Worm (Caenorhabditis elegans) whole organism, L3 larva: Measurements from ENCODE around the gene hlh-15.

Source experiments
- R02D3.7 ChIP-seq: fragments of 150-350 bp; optimal IDR thresholded peaks from 2 replicates; lab custom pipeline; 2014; ENCODE audit warnings: missing biosample characterization, missing genetic modification characterization
- ZK546.5 ChIP-seq: sonication (generic microtip); optimal IDR thresholded peaks from 2 replicates; lab custom pipeline; 2017; ENCODE audit warnings: missing biosample characterization, missing genetic modification characterization
- aly-2 ChIP-seq: fragments of 150-350 bp; optimal IDR thresholded peaks from 2 replicates; lab custom pipeline; 2014; ENCODE audit warnings: missing biosample characterization, missing genetic modification characterization
- ama-1 ChIP-seq: fragments of 150-350 bp; optimal IDR thresholded peaks from 2 replicates; lab custom pipeline; 2018
- ceh-16 ChIP-seq: sonication (generic microtip); optimal IDR thresholded peaks from 2 replicates; lab custom pipeline; 2017; ENCODE audit warnings: missing biosample characterization, missing genetic modification characterization
- ceh-28 ChIP-seq: fragments of 150-350 bp; optimal IDR thresholded peaks from 2 replicates; lab custom pipeline; 2014; ENCODE audit warnings: missing biosample characterization, missing genetic modification reagents, missing genetic modification characterization
- ceh-9 ChIP-seq: sonication (generic microtip); optimal IDR thresholded peaks from 2 replicates; lab custom pipeline; 2018; ENCODE audit warnings: missing biosample characterization, missing genetic modification characterization
- daf-12 ChIP-seq: fragments of 150-350 bp; optimal IDR thresholded peaks from 2 replicates; lab custom pipeline; 2014; ENCODE audit warnings: missing biosample characterization, missing genetic modification reagents, missing genetic modification characterization
- egl-27 ChIP-seq: sonication (generic microtip); optimal IDR thresholded peaks from 4 replicates; lab custom pipeline; 2017; ENCODE audit warnings: missing biosample characterization, missing genetic modification reagents, missing genetic modification characterization
- egl-5 ChIP-seq: fragments of 150-350 bp; optimal IDR thresholded peaks from 2 replicates; lab custom pipeline; 2017; ENCODE audit warnings: missing biosample characterization, missing genetic modification reagents, missing genetic modification characterization, inconsistent platforms
- elt-1 ChIP-seq: fragments of 150-350 bp; optimal IDR thresholded peaks from 2 replicates; lab custom pipeline; 2014; ENCODE audit warnings: missing biosample characterization, missing genetic modification characterization
- elt-2 ChIP-seq: sonication (generic microtip); optimal IDR thresholded peaks from 2 replicates; lab custom pipeline; 2016; ENCODE audit warnings: missing genetic modification reagents, mild to moderate bottlenecking, missing genetic modification characterization, missing compliant biosample characterization
- elt-3 ChIP-seq, 3 experiments: fragments of 150-350 bp in 1 of 3; sonication (generic microtip) in 2 of 3; optimal IDR thresholded peaks; 2 replicates in 2 of 3; 4 replicates in 1 of 3; lab custom pipeline; 2014 to 2017; ENCODE audit warnings: missing biosample characterization in 3 of 3, missing genetic modification characterization in 3 of 3
- eor-1 ChIP-seq, 2 experiments: fragments of 150-350 bp; optimal IDR thresholded peaks; 2 replicates each; lab custom pipeline; 2014 to 2018; ENCODE audit warnings: missing biosample characterization in 2 of 2, missing genetic modification characterization in 2 of 2
- fkh-10 ChIP-seq: sonication (generic microtip); optimal IDR thresholded peaks from 2 replicates; lab custom pipeline; 2017; ENCODE audit warnings: missing biosample characterization, missing genetic modification reagents, missing genetic modification characterization
- fkh-2 ChIP-seq: fragments of 150-350 bp; optimal IDR thresholded peaks from 2 replicates; lab custom pipeline; 2014; ENCODE audit warnings: missing biosample characterization, missing genetic modification reagents, missing genetic modification characterization
- fos-1 ChIP-seq: fragments of 150-350 bp; optimal IDR thresholded peaks from 2 replicates; lab custom pipeline; 2014; ENCODE audit warnings: missing biosample characterization, missing genetic modification characterization
- hmg-11 ChIP-seq: sonication (generic microtip); optimal IDR thresholded peaks from 2 replicates; lab custom pipeline; 2016; ENCODE audit warnings: missing genetic modification characterization, missing compliant biosample characterization
- lin-39 ChIP-seq: fragments of 150-350 bp; optimal IDR thresholded peaks from 2 replicates; lab custom pipeline; 2018; ENCODE audit warnings: missing biosample characterization, missing genetic modification reagents, missing genetic modification characterization
- lsy-12 ChIP-seq: sonication (generic microtip); optimal IDR thresholded peaks from 2 replicates; lab custom pipeline; 2016; ENCODE audit warnings: mild to moderate bottlenecking, missing genetic modification characterization, missing compliant biosample characterization
- mml-1 ChIP-seq: fragments of 150-350 bp; sonication (generic microtip); optimal IDR thresholded peaks from 3 replicates; lab custom pipeline; 2014; ENCODE audit warnings: missing biosample characterization, missing genetic modification characterization
- nhr-12 ChIP-seq: fragments of 150-350 bp; optimal IDR thresholded peaks from 2 replicates; lab custom pipeline; 2014; ENCODE audit warnings: missing biosample characterization, missing genetic modification characterization
- nhr-237 ChIP-seq: fragments of 150-350 bp; optimal IDR thresholded peaks from 2 replicates; lab custom pipeline; 2014; ENCODE audit warnings: missing biosample characterization, missing genetic modification characterization
- nhr-25 ChIP-seq: sonication (generic microtip); optimal IDR thresholded peaks from 2 replicates; lab custom pipeline; 2017; ENCODE audit warnings: missing biosample characterization, missing genetic modification characterization
- nhr-43 ChIP-seq: sonication (generic microtip); optimal IDR thresholded peaks from 2 replicates; lab custom pipeline; 2016; ENCODE audit warnings: mild to moderate bottlenecking, missing genetic modification characterization, missing compliant biosample characterization; ENCODE audit not compliant: poor library complexity, severe bottlenecking
- nhr-76 ChIP-seq: fragments of 150-350 bp; sonication (generic microtip); optimal IDR thresholded peaks from 5 replicates; lab custom pipeline; 2014; ENCODE audit warnings: missing biosample characterization, missing genetic modification characterization
- nhr-77 ChIP-seq: fragments of 150-350 bp; optimal IDR thresholded peaks from 2 replicates; lab custom pipeline; 2014; ENCODE audit warnings: missing biosample characterization, missing genetic modification characterization
- pha-4 ChIP-seq: fragments of 150-350 bp; optimal IDR thresholded peaks from 2 replicates; lab custom pipeline; 2014; ENCODE audit warnings: missing biosample characterization, missing genetic modification reagents, missing genetic modification characterization
- pqm-1 ChIP-seq: fragments of 150-350 bp; optimal IDR thresholded peaks from 2 replicates; lab custom pipeline; 2017; ENCODE audit warnings: missing biosample characterization, missing genetic modification characterization, inconsistent platforms
- sea-2 ChIP-seq: fragments of 150-350 bp; sonication (generic microtip); optimal IDR thresholded peaks from 4 replicates; lab custom pipeline; 2014; ENCODE audit warnings: missing biosample characterization, missing genetic modification reagents, missing genetic modification characterization
- skn-1 ChIP-seq: fragments of 150-350 bp; optimal IDR thresholded peaks from 2 replicates; lab custom pipeline; 2014; ENCODE audit warnings: missing biosample characterization, missing genetic modification characterization
- snpc-4 ChIP-seq: fragments of 150-350 bp; optimal IDR thresholded peaks from 2 replicates; lab custom pipeline; 2014; ENCODE audit warnings: missing biosample characterization, missing genetic modification characterization
- tbx-2 ChIP-seq: sonication (generic microtip); optimal IDR thresholded peaks from 2 replicates; lab custom pipeline; 2016; ENCODE audit warnings: mild to moderate bottlenecking, missing genetic modification characterization, missing compliant biosample characterization
- unc-62 ChIP-seq: fragments of 150-350 bp; sonication (generic microtip); optimal IDR thresholded peaks from 4 replicates; lab custom pipeline; 2014; ENCODE audit warnings: missing biosample characterization, missing genetic modification reagents, missing genetic modification characterization
- zag-1 ChIP-seq: fragments of 150-350 bp; optimal IDR thresholded peaks from 2 replicates; lab custom pipeline; 2014; ENCODE audit warnings: missing biosample characterization, missing genetic modification characterization
- ztf-4 ChIP-seq: fragments of 150-350 bp; optimal IDR thresholded peaks from 2 replicates; lab custom pipeline; 2014; ENCODE audit warnings: missing biosample characterization, missing genetic modification characterization

hlh-15 gene

ce11 chrX:2382227-2382626, 30.9 kb downstream of the hlh-15 start (continued):
- TF ChIP-seq nhr-43 (tag; lab: Kevin White, UChicago) (peak; percentile 11), mml-1 (tag; lab: Kevin White, UChicago) (no peak), ceh-9 (tag; lab: Kevin White, UChicago) (no peak), lin-39 (tag; lab: Kevin White, UChicago) (peak; percentile 38), ceh-16 (no peak)

- no peak for TF ChIP-seq nhr-76
- TF ChIP-seq nhr-12 (tag; lab: Kevin White, UChicago) = no peak
- TF ChIP-seq ceh-16 = no peak
- no peak for TF ChIP-seq tbx-2 (tag; lab: Kevin White, UChicago)
- no peak for TF ChIP-seq elt-1
- no peak for TF ChIP-seq pha-4 (tag; lab: Kevin White, UChicago)
- no peak for TF ChIP-seq fkh-2 (tag; lab: Kevin White, UChicago)
- TF ChIP-seq snpc-4 (tag; lab: Kevin White, UChicago) = no peak
- no peak for TF ChIP-seq unc-62
- TF ChIP-seq mml-1 (tag; lab: Kevin White, UChicago) = no peak
- no peak for TF ChIP-seq sea-2 (GFP tag; lab: Kevin White, UChicago)
- TF ChIP-seq elt-3 (tag; optimal IDR thresholded peaks at IDR 0.05; lab: Kevin White, UChicago) = no peak
- no peak for TF ChIP-seq ama-1
- TF ChIP-seq lin-39 (tag; lab: Kevin White, UChicago) = no peak
- TF ChIP-seq daf-12 (tag; lab: Kevin White, UChicago) = no peak
Measured at ce11 chrX:2381282-2381681, 31.9 kb downstream of the hlh-15 start, which contains the start of gene F47G3.4. F47G3.4 (plus strand) TSS chrX:2381582.

DNA sequence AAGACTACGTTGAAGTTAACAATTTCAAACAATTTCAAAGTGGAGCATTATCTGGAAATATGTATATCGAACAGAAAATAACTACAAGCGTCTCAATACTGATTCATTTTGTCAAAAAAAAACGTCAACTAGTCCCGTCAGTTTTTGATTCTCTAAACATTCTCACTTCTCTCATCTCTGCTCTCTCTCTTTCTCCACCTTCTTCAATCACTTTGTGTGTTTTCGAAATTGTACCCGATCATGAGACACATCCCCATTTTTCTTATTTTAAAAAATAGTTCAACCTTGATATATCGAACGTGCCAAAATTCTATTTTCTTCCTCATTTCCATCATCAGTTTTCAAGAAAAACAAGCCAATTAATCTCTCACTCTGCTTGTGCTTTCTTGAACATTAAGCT, 32.4 kb downstream of the hlh-15 start:
- no peak for TF ChIP-seq aly-2 (tag; lab: Kevin White, UChicago)
- no peak for TF ChIP-seq ceh-28
- no peak for TF ChIP-seq egl-27
- TF ChIP-seq daf-12 (tag; lab: Kevin White, UChicago) = no peak
- no peak for TF ChIP-seq zag-1
- no peak for TF ChIP-seq nhr-25 (tag; lab: Kevin White, UChicago)
- no peak for TF ChIP-seq elt-2
- no peak for TF ChIP-seq hmg-11
- no peak for TF ChIP-seq unc-62
- no peak for TF ChIP-seq eor-1 (tag; optimal IDR thresholded peaks at IDR 0.05; lab: Kevin White, UChicago)
- TF ChIP-seq egl-5 (tag; lab: Kevin White, UChicago) = no peak
- no peak for TF ChIP-seq R02D3.7 (tag; lab: Kevin White, UChicago)
- TF ChIP-seq fkh-10 (GFP tag; lab: Kevin White, UChicago) = no peak
- no peak for TF ChIP-seq nhr-76
- no peak for TF ChIP-seq ceh-16
- TF ChIP-seq nhr-77 = no peak
- no peak for TF ChIP-seq ama-1
- TF ChIP-seq ceh-9 (tag; lab: Kevin White, UChicago) = no peak

ce11 chrX:2375300-2376035, 37.7 kb downstream of the hlh-15 start, which contains the start of gene F47G3.3:
F47G3.3 (plus strand) TSS chrX:2375985.
- TF ChIP-seq nhr-25 (tag; lab: Kevin White, UChicago) (no peak), hmg-11 (no peak), pqm-1 (tag; lab: Kevin White, UChicago) (no peak), elt-2 (no peak), elt-3 (tag; optimal IDR thresholded peaks at IDR 0.05; lab: Kevin White, UChicago) (no peak), pha-4 (tag; lab: Kevin White, UChicago) (no peak), R02D3.7 (tag; lab: Kevin White, UChicago) (no peak), ZK546.5 (no peak), unc-62 (no peak)

DNA sequence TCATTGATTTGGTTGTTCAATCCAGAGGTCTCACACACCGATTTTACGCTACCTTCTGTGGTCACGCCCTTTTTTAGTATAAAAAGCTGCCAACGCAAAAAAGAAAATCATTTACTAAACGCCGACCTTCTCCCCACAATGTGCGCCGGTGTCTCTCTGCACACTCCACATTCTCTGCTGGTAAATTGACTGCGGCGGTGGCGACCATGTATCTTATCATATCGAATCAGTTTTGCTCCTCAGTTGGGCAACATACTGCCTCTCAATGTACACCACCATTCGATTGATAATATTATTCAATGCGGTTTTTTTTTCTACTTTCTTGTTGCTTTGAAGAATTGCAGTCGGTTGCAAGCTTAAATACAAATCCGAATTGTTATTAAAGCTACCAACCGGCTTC, 41.0 kb downstream of the hlh-15 start:
- TF ChIP-seq ZK546.5 (no peak), fos-1 (tag; lab: Kevin White, UChicago) (no peak), pqm-1 (tag; lab: Kevin White, UChicago) (peak; percentile 69), hmg-11 (no peak), lsy-12 (tag; lab: Kevin White, UChicago) (no peak), ztf-4 (tag; lab: Kevin White, UChicago) (no peak), nhr-237 (no peak), snpc-4 (tag; lab: Kevin White, UChicago) (no peak), skn-1 (tag; lab: Kevin White, UChicago) (no peak), egl-5 (tag; lab: Kevin White, UChicago) (no peak), pha-4 (tag; lab: Kevin White, UChicago) (peak; percentile 18), elt-3 (tag; optimal IDR thresholded peaks at IDR 0.05; lab: Kevin White, UChicago) (no peak), elt-2 (peak; percentile 81), tbx-2 (tag; lab: Kevin White, UChicago) (no peak), R02D3.7 (tag; lab: Kevin White, UChicago) (no peak), fkh-10 (GFP tag; lab: Kevin White, UChicago) (no peak), sea-2 (GFP tag; lab: Kevin White, UChicago) (no peak)
